Worm (Caenorhabditis elegans): ENCODE results near the gene Y56A3A.28.

The Y56A3A.28 gene

DNA sequence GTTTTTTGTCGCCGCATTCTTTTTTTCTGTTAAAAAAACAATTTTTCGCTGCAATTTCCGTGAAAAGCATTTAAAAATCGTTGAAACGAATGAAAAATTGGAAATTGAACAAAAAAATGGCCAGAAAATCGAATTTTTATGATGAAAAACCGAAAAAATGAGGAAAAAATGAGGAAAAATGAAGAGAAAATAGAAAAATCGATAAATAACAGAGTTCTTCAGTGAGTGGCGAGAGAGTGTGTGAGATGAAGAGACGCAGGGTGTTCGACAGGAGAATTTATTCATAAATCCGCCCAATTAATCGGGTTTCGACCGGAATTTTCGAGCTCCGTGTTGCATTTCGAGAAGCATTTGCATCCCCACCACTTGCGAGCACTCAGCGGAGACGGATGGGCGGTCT is at the start of gene Y56A3A.28:
TSS of gene Y56A3A.28 (minus strand) at position 33 of the 400 bp plus-strand sequence.
- TF ChIP-seq elt-1 (tag; optimal IDR thresholded peaks at IDR 0.05) (no peak), ztf-11 (tag; optimal IDR thresholded peaks at IDR 0.05) (no peak), C34F6.9 (tag; optimal IDR thresholded peaks at IDR 0.05) (no peak), unc-55 (GFP tag; optimal IDR thresholded peaks at IDR 0.05) (peak; percentile 6), lin-11 (tag; optimal IDR thresholded peaks at IDR 0.05) (no peak), peb-1 (tag; optimal IDR thresholded peaks at IDR 0.05) (no peak), nhr-23 (tag; optimal IDR thresholded peaks at IDR 0.05) (no peak), nhr-237 (tag; optimal IDR thresholded peaks at IDR 0.05) (no peak)

DNA sequence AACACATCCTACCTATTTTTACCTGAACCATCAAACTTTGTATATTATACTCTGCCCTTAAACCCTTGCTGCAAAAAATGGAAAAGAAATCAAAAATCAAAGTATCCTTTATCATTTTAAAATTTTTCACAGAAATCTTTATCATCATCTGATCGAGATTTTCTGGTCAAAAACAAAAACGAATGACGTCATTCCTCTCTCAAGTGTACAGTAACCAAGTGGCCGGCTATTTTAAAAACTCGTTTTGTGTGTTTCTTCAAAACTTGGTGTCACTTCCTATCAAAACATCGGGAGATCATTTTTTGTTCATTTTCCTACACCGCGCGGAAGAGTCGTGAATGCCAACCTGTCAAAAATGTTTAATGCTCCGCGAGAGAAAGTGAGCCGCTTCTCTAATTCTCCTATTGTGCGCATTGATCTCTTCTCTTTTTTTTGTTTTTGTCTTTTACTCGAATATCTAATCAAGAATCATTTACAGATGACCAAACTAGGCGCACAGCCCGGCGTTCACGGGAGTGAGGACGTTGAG is 49.0 kb upstream of the Y56A3A.28 start, which contains the start of gene brp-1:
TSS of gene brp-1 (plus strand) at position 479 of the 529 bp plus-strand sequence.
- TF ChIP-seq ZK546.5 (tag; optimal IDR thresholded peaks at IDR 0.05) (no peak), gmeb-1 (tag; optimal IDR thresholded peaks at IDR 0.05) (peak; percentile 17), nhr-25 (tag; optimal IDR thresholded peaks at IDR 0.05) (peak; percentile 2), sma-3 (GFP tag; optimal IDR thresholded peaks at IDR 0.05) (peak; percentile 14), blmp-1 (tag; optimal IDR thresholded peaks at IDR 0.05; ENCODE audit: insufficient read depth) (peak; percentile 12), nhr-129 (tag; optimal IDR thresholded peaks at IDR 0.05) (peak; percentile 0), lsy-2 (tag; optimal IDR thresholded peaks at IDR 0.05) (peak in 1 of 2 experiments; percentile 26), ama-1 (optimal IDR thresholded peaks at IDR 0.05) (no peak)

- TF ChIP-seq nhr-25 (tag; optimal IDR thresholded peaks at IDR 0.05) (peak; percentile 30), dmd-4 (tag; optimal IDR thresholded peaks at IDR 0.05) (no peak), C34F6.9 (tag; optimal IDR thresholded peaks at IDR 0.05) (no peak), ama-1 (optimal IDR thresholded peaks at IDR 0.05) (peak; percentile 55)
These were observed 46.8 kb upstream of the Y56A3A.28 start for ce11 chrIII:12017999-12018398.

- TF ChIP-seq unc-55 (GFP tag; optimal IDR thresholded peaks at IDR 0.05) (no peak), sma-9 (GFP tag; optimal IDR thresholded peaks at IDR 0.05) (peak; percentile 15), sma-9 (tag; optimal IDR thresholded peaks at IDR 0.05) (no peak), lin-39 (tag; optimal IDR thresholded peaks at IDR 0.05) (no peak), nhr-129 (tag; optimal IDR thresholded peaks at IDR 0.05) (peak; percentile 46), nhr-11 (tag; optimal IDR thresholded peaks at IDR 0.05) (no peak), ceh-16 (tag; optimal IDR thresholded peaks at IDR 0.05) (no peak), blmp-1 (tag; optimal IDR thresholded peaks at IDR 0.05; ENCODE audit: insufficient read depth) (peak; percentile 17), ZK546.5 (tag; optimal IDR thresholded peaks at IDR 0.05) (no peak), mab-5 (tag; optimal IDR thresholded peaks at IDR 0.05) (no peak), sma-3 (GFP tag; optimal IDR thresholded peaks at IDR 0.05) (peak; percentile 34), nhr-25 (tag; optimal IDR thresholded peaks at IDR 0.05) (peak; percentile 77)
These were observed 44.4 kb upstream of the Y56A3A.28 start for ce11 chrIII:12015611-12016010.

DNA sequence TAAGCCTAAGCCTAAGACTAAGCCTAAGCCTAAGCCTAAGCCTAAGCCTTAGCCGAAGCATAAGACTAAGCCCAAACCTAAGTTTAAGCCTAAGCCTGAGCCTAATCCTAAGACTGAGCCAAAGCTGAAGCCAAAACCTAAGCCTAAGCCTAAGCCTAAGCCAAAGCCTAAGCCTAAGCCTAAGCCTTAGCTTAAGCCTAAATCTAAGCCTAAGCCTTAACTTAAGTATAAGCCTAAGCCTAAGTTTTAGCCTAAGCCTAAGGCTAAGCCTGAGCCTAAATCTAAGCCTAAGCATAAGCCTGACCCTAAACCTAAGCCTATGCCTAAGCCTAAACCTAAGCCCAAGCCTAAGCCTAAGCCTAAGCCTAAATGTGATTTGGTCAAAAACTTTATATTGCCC is 44.0 kb upstream of the Y56A3A.28 start:
- TF ChIP-seq nhr-23 (tag; optimal IDR thresholded peaks at IDR 0.05) (no peak), mab-5 (tag; optimal IDR thresholded peaks at IDR 0.05) (no peak), crh-2 (tag; optimal IDR thresholded peaks at IDR 0.05) (no peak), mdl-1 (tag; optimal IDR thresholded peaks at IDR 0.05) (no peak), fos-1 (tag; optimal IDR thresholded peaks at IDR 0.05) (no peak), C34F6.9 (tag; optimal IDR thresholded peaks at IDR 0.05) (no peak), ZK546.5 (tag; optimal IDR thresholded peaks at IDR 0.05) (no peak), lsy-2 (tag; optimal IDR thresholded peaks at IDR 0.05) (no peak), sma-9 (GFP tag; optimal IDR thresholded peaks at IDR 0.05) (no peak), sma-9 (tag; optimal IDR thresholded peaks at IDR 0.05) (no peak), unc-55 (GFP tag; optimal IDR thresholded peaks at IDR 0.05) (no peak), ama-1 (optimal IDR thresholded peaks at IDR 0.05) (no peak), blmp-1 (tag; optimal IDR thresholded peaks at IDR 0.05; ENCODE audit: insufficient read depth) (no peak), alr-1 (tag; optimal IDR thresholded peaks at IDR 0.05) (no peak), nhr-11 (tag; optimal IDR thresholded peaks at IDR 0.05) (no peak), elt-1 (tag; optimal IDR thresholded peaks at IDR 0.05) (no peak), lin-11 (tag; optimal IDR thresholded peaks at IDR 0.05) (no peak)

- TF ChIP-seq nhr-25 (tag; optimal IDR thresholded peaks at IDR 0.05) (peak; percentile 72), nhr-77 (tag; optimal IDR thresholded peaks at IDR 0.05) (no peak), sem-4 (tag; optimal IDR thresholded peaks at IDR 0.05) (peak; percentile 52)
These were observed 43.3 kb upstream of the Y56A3A.28 start for ce11 chrIII:12014503-12014902.
